Worm (Caenorhabditis elegans) whole organism, L2 larva: Measurements from ENCODE around the gene C09G9.3.

ENCODE experiments used
- R02D3.7 ChIP-seq: fragments of 150-350 bp; optimal IDR thresholded peaks from 2 replicates; lab custom pipeline; 2014; ENCODE audit warnings: missing biosample characterization, missing genetic modification characterization
- blmp-1 ChIP-seq: sonication (generic microtip); optimal IDR thresholded peaks from 2 replicates; lab custom pipeline; 2017; ENCODE audit warnings: missing genetic modification characterization, mild to moderate bottlenecking, missing compliant biosample characterization, antibody characterized with exemption, moderate library complexity; ENCODE audit not compliant: insufficient read depth
- ceh-82 ChIP-seq: fragments of 150-350 bp; optimal IDR thresholded peaks from 2 replicates; lab custom pipeline; 2014; ENCODE audit warnings: missing biosample characterization, missing genetic modification characterization
- elt-1 ChIP-seq: fragments of 150-350 bp; optimal IDR thresholded peaks from 2 replicates; lab custom pipeline; 2014; ENCODE audit warnings: missing biosample characterization, missing genetic modification characterization
- fos-1 ChIP-seq: fragments of 150-350 bp; optimal IDR thresholded peaks from 2 replicates; lab custom pipeline; 2014; ENCODE audit warnings: missing biosample characterization, missing genetic modification characterization
- lin-13 ChIP-seq: fragments of 150-350 bp; optimal IDR thresholded peaks from 2 replicates; lab custom pipeline; 2014; ENCODE audit warnings: missing biosample characterization, missing genetic modification reagents, missing genetic modification characterization
- mbf-1 ChIP-seq: sonication (generic microtip); optimal IDR thresholded peaks from 2 replicates; lab custom pipeline; 2017; ENCODE audit warnings: missing biosample characterization, missing genetic modification characterization
- mdl-1 ChIP-seq, 2 experiments: fragments of 150-350 bp in 1 of 2; sonication (generic microtip) in 1 of 2; optimal IDR thresholded peaks; 2 replicates each; lab custom pipeline; 2017; ENCODE audit warnings: missing biosample characterization in 2 of 2, missing genetic modification characterization in 2 of 2
- nhr-12 ChIP-seq: fragments of 150-350 bp; optimal IDR thresholded peaks from 2 replicates; lab custom pipeline; 2014; ENCODE audit warnings: missing biosample characterization, missing genetic modification characterization
- nhr-237 ChIP-seq: fragments of 150-350 bp; optimal IDR thresholded peaks from 2 replicates; lab custom pipeline; 2014; ENCODE audit warnings: missing biosample characterization, missing genetic modification characterization
- peb-1 ChIP-seq: fragments of 150-350 bp; optimal IDR thresholded peaks from 2 replicates; lab custom pipeline; 2014; ENCODE audit warnings: missing biosample characterization, missing genetic modification characterization
- ztf-11 ChIP-seq: sonication (generic microtip); optimal IDR thresholded peaks from 2 replicates; lab custom pipeline; 2017; ENCODE audit warnings: missing biosample characterization, missing genetic modification characterization

- TF ChIP-seq fos-1 (no peak), R02D3.7 (tag; lab: Kevin White, UChicago) (no peak), nhr-237 (tag; lab: Kevin White, UChicago) (no peak), mbf-1 (tag; lab: Kevin White, UChicago) (no peak), mdl-1 (tag; optimal IDR thresholded peaks at IDR 0.05; lab: Kevin White, UChicago) (no peak), ceh-82 (no peak), blmp-1 (tag; lab: Kevin White, UChicago) (no peak), ztf-11 (tag; lab: Kevin White, UChicago) (no peak), peb-1 (tag; lab: Kevin White, UChicago) (no peak), lin-13 (GFP tag; lab: Kevin White, UChicago) (no peak), nhr-12 (tag; lab: Kevin White, UChicago) (no peak), elt-1 (tag; lab: Kevin White, UChicago) (no peak)
These were observed 52.8 kb downstream of the C09G9.3 start, which contains the start of gene T28C6.3 for ce11 chrIV:8820041-8820440.
